Worm (Caenorhabditis elegans) whole organism, L4 larva: ENCODE results near the gene srh-199.

Source experiments
- Y5F2A.4 ChIP-seq: fragments of 200-800 bp; sonication (Bioruptor generic); optimal IDR thresholded peaks from 2 replicates; lab custom pipeline; 2018; ENCODE audit warnings: mild to moderate bottlenecking, missing genetic modification characterization, missing compliant biosample characterization
- aly-2 ChIP-seq: sonication (generic microtip); optimal IDR thresholded peaks from 2 replicates; lab custom pipeline; 2018; ENCODE audit warnings: missing biosample characterization, missing genetic modification characterization
- ces-1 ChIP-seq: fragments of 150-350 bp; sonication (generic microtip); optimal IDR thresholded peaks from 4 replicates; lab custom pipeline; 2014; ENCODE audit warnings: missing biosample characterization, missing genetic modification reagents, missing genetic modification characterization
- dmd-9 ChIP-seq: fragments of 200-800 bp; sonication (Bioruptor generic); IDR thresholded peaks from 2 replicates; pipeline ENCODE4 v1.3.6; 2022; ENCODE audit warnings: missing genetic modification reagents, missing genetic modification characterization, missing compliant biosample characterization
- dve-1 ChIP-seq: sonication (generic microtip); optimal IDR thresholded peaks from 2 replicates; lab custom pipeline; 2017; ENCODE audit warnings: antibody characterized with exemption, mild to moderate bottlenecking, missing genetic modification characterization, missing compliant biosample characterization; ENCODE audit not compliant: insufficient read depth
- madf-5 ChIP-seq, 2 experiments: fragments of 200-800 bp; sonication (Bioruptor generic); IDR thresholded peaks; 2 replicates each; pipeline ENCODE4 v1.3.6; 2022; ENCODE audit warnings: missing compliant biosample characterization in 2 of 2, missing genetic modification characterization in 2 of 2
- mep-1 ChIP-seq: fragments of 150-350 bp; sonication (generic microtip); optimal IDR thresholded peaks from 3 replicates; lab custom pipeline; 2014; ENCODE audit warnings: missing biosample characterization, missing genetic modification characterization
- nhr-237 ChIP-seq: sonication (generic microtip); optimal IDR thresholded peaks from 2 replicates; lab custom pipeline; 2017; ENCODE audit warnings: missing biosample characterization, missing genetic modification characterization
- nhr-77 ChIP-seq: fragments of 150-350 bp; optimal IDR thresholded peaks from 2 replicates; lab custom pipeline; 2014; ENCODE audit warnings: missing biosample characterization, missing genetic modification characterization
- unc-39 ChIP-seq: sonication (generic microtip); optimal IDR thresholded peaks from 2 replicates; lab custom pipeline; 2017; ENCODE audit warnings: missing biosample characterization, missing genetic modification characterization

ce11 chrV:1779994-1780393 lies 28.6 kb upstream of the srh-199 start:
- TF ChIP-seq mep-1 = no peak
- TF ChIP-seq madf-5 (GFP tag; IDR thresholded peaks at IDR 0.05; lab: Robert Waterston, UW) = no peak
- no peak for TF ChIP-seq ces-1 (GFP tag; lab: Kevin White, UChicago)
- TF ChIP-seq dve-1 = no peak
- TF ChIP-seq Y5F2A.4 (GFP tag; lab: Kevin White, UChicago) = no peak
- TF ChIP-seq aly-2 (tag; lab: Kevin White, UChicago) = no peak
- no peak for TF ChIP-seq nhr-237 (tag; lab: Kevin White, UChicago)
- no peak for TF ChIP-seq unc-39
- TF ChIP-seq nhr-77 (tag; lab: Kevin White, UChicago) = no peak
- TF ChIP-seq dmd-9 (GFP tag; lab: Robert Waterston, UW) = no peak
